Fruit fly (Drosophila melanogaster) Kc167 (cell line): ENCODE data around the gene Hs6st.

Experiments used
- Myc ChIP-seq: fragments of >200 bp; optimal IDR thresholded peaks from 2 replicates; lab custom pipeline; 2017; ENCODE audit warnings: missing external identifiers
- Sin3A ChIP-seq: fragments of >200 bp; optimal IDR thresholded peaks from 2 replicates; lab custom pipeline; 2018; ENCODE audit warnings: missing external identifiers
- h ChIP-seq: fragments of >200 bp; optimal IDR thresholded peaks from 3 replicates; lab custom pipeline; 2018; ENCODE audit warnings: missing external identifiers
- insv ChIP-seq: fragments of >200 bp; optimal IDR thresholded peaks from 3 replicates; lab custom pipeline; 2018; ENCODE audit warnings: missing external identifiers
- psq ChIP-seq: fragments of >200 bp; optimal IDR thresholded peaks from 2 replicates; lab custom pipeline; 2017; ENCODE audit warnings: missing external identifiers
- ttk ChIP-seq: sonication (Bioruptor generic); optimal IDR thresholded peaks from 2 replicates; lab custom pipeline; 2017; ENCODE audit warnings: missing external identifiers

Hs6st gene

dm6 chr3R:20010942-20011341 is 2.6 kb upstream of the Hs6st start:
- TF ChIP-seq psq (lab: Kevin White, UChicago) (no peak), ttk (no peak), Myc (no peak), Sin3A (lab: Kevin White, UChicago) (no peak), h (lab: Kevin White, UChicago) (no peak), insv (no peak)

dm6 chr3R:20007399-20008285 is 670 bp downstream of the Hs6st start:
- no peak for TF ChIP-seq h (lab: Kevin White, UChicago)
- TF ChIP-seq ttk = no peak
- TF ChIP-seq insv = no peak
- TF ChIP-seq Sin3A (lab: Kevin White, UChicago) = no peak
- TF ChIP-seq Myc = no peak
- no peak for TF ChIP-seq psq (lab: Kevin White, UChicago)

- TF ChIP-seq ttk (no peak), Sin3A (lab: Kevin White, UChicago) (no peak), Myc (no peak), psq (lab: Kevin White, UChicago) (no peak)
These were observed 1.7 kb downstream of the Hs6st start for dm6 chr3R:20006617-20007016.

- TF ChIP-seq Myc = no peak
- no peak for TF ChIP-seq insv
- no peak for TF ChIP-seq h (lab: Kevin White, UChicago)
- TF ChIP-seq ttk = no peak
These were observed 3.6 kb downstream of the Hs6st start for dm6 chr3R:20004697-20005096.

- TF ChIP-seq insv = no peak
- TF ChIP-seq ttk = no peak
- TF ChIP-seq Sin3A (lab: Kevin White, UChicago) = no peak
- no peak for TF ChIP-seq Myc
- TF ChIP-seq psq (lab: Kevin White, UChicago) = no peak
- TF ChIP-seq h (lab: Kevin White, UChicago) = no peak
These were observed 6.7 kb downstream of the Hs6st start for dm6 chr3R:20001595-20001997.

dm6 chr3R:19999474-19999873 is 8.8 kb downstream of the Hs6st start:
- no peak for TF ChIP-seq h (lab: Kevin White, UChicago)
- TF ChIP-seq insv = no peak
- no peak for TF ChIP-seq Sin3A (lab: Kevin White, UChicago)

- TF ChIP-seq ttk = no peak
- no peak for TF ChIP-seq Sin3A (lab: Kevin White, UChicago)
- no peak for TF ChIP-seq h (lab: Kevin White, UChicago)
- no peak for TF ChIP-seq psq (lab: Kevin White, UChicago)
- TF ChIP-seq Myc = no peak
- no peak for TF ChIP-seq insv
These were observed 9.9 kb downstream of the Hs6st start for dm6 chr3R:19998418-19998817.

- TF ChIP-seq Myc (no peak), ttk (no peak), Sin3A (lab: Kevin White, UChicago) (no peak), psq (lab: Kevin White, UChicago) (no peak), h (lab: Kevin White, UChicago) (no peak), insv (no peak)
These were observed 10.7 kb downstream of the Hs6st start for dm6 chr3R:19997526-19998070.

- TF ChIP-seq h (lab: Kevin White, UChicago) (no peak), psq (lab: Kevin White, UChicago) (no peak), insv (no peak), Myc (no peak), ttk (no peak), Sin3A (lab: Kevin White, UChicago) (no peak)
These were observed 11.9 kb downstream of the Hs6st start for dm6 chr3R:19996433-19996832.

dm6 chr3R:19995408-19995807 is 12.9 kb downstream of the Hs6st start:
- TF ChIP-seq insv = no peak
- TF ChIP-seq psq (lab: Kevin White, UChicago) = no peak

- TF ChIP-seq h (lab: Kevin White, UChicago) = no peak
- no peak for TF ChIP-seq Sin3A (lab: Kevin White, UChicago)
- TF ChIP-seq psq (lab: Kevin White, UChicago) = no peak
- no peak for TF ChIP-seq insv
- no peak for TF ChIP-seq ttk
- TF ChIP-seq Myc = no peak
These were observed 22.9 kb downstream of the Hs6st start for dm6 chr3R:19985376-19985775.

- TF ChIP-seq ttk = no peak
These were observed 35.7 kb downstream of the Hs6st start, which contains the start of gene CG31213 for dm6 chr3R:19972598-19972997. Gene CG31213, plus strand, starts transcription at chr3R:19972898.

dm6 chr3R:19968695-19969094 is 39.6 kb downstream of the Hs6st start:
- TF ChIP-seq insv = no peak
- no peak for TF ChIP-seq Sin3A (lab: Kevin White, UChicago)
- TF ChIP-seq psq (lab: Kevin White, UChicago) = no peak

- TF ChIP-seq Myc (no peak), Sin3A (lab: Kevin White, UChicago) (no peak), h (lab: Kevin White, UChicago) (no peak), psq (lab: Kevin White, UChicago) (no peak), ttk (no peak), insv (no peak)
These were observed 60.2 kb downstream of the Hs6st start, which contains the start of gene CG4783 for dm6 chr3R:19948143-19948542. Gene CG4783, plus strand, starts transcription at chr3R:19948443.
